Fruit fly (Drosophila melanogaster): ENCODE measurements around the gene CG32536.

CG32536 gene

dm6 chrX:19243379-19243834, 33.3 kb downstream of the CG32536 start, which contains the start of gene CG7889 (continued):
- TF ChIP-seq pb (GFP tag; optimal IDR thresholded peaks at IDR 0.05) = no peak
- peak; percentile 16 for TF ChIP-seq CG12769 (tag; optimal IDR thresholded peaks at IDR 0.05)
- no peak for TF ChIP-seq CG8359 (GFP tag; optimal IDR thresholded peaks at IDR 0.05; ENCODE audit: borderline replicate concordance)
- no peak for TF ChIP-seq peb (GFP tag; IDR thresholded peaks at IDR 0.05)
- no peak for TF ChIP-seq CG7271 (tag; optimal IDR thresholded peaks at IDR 0.05)
- TF ChIP-seq org-1 (GFP tag; optimal IDR thresholded peaks at IDR 0.05) = no peak
- TF ChIP-seq Trl (optimal IDR thresholded peaks at IDR 0.05) = no peak
- no peak for TF ChIP-seq Trl (GFP tag; optimal IDR thresholded peaks at IDR 0.05)
- TF ChIP-seq CG10431 (GFP tag; optimal IDR thresholded peaks at IDR 0.05) = no peak
- TF ChIP-seq bbx (GFP tag; IDR thresholded peaks at IDR 0.05; ENCODE audit: partially characterized antibody) = no peak
- no peak for TF ChIP-seq onecut (GFP tag; IDR thresholded peaks at IDR 0.05)
- no peak for TF ChIP-seq CG5180 (GFP tag; optimal IDR thresholded peaks at IDR 0.05)
- TF ChIP-seq usp (GFP tag; optimal IDR thresholded peaks at IDR 0.05) = no peak
- TF ChIP-seq CTCF (GFP tag; optimal IDR thresholded peaks at IDR 0.05) = no peak
- no peak for TF ChIP-seq Lhr (GFP tag; optimal IDR thresholded peaks at IDR 0.05)
- no peak for TF ChIP-seq jigr1 (GFP tag; IDR thresholded peaks at IDR 0.05)
- no peak for TF ChIP-seq CG4282 (GFP tag; optimal IDR thresholded peaks at IDR 0.05)
- TF ChIP-seq CG17612 (GFP tag; IDR thresholded peaks at IDR 0.05) = no peak
- no peak for TF ChIP-seq CG17568 (GFP tag; optimal IDR thresholded peaks at IDR 0.05)
- peak; percentile 9 for TF ChIP-seq CG6765 (GFP tag; optimal IDR thresholded peaks at IDR 0.05)
- TF ChIP-seq her (GFP tag; optimal IDR thresholded peaks at IDR 0.05) = no peak
- 0 out of 2 replicates have a peak, but pooled peaks have one; percentile 14 for TF ChIP-seq ap (GFP tag; IDR thresholded peaks at IDR 0.05)
- peak; percentile 61 for TF ChIP-seq CG2678 (tag; optimal IDR thresholded peaks at IDR 0.05)
- no peak for TF ChIP-seq CG2875 (GFP tag; optimal IDR thresholded peaks at IDR 0.05)
- no peak for TF ChIP-seq cato (GFP tag; optimal IDR thresholded peaks at IDR 0.05; ENCODE audit: borderline replicate concordance)
- 0 out of 2 replicates have a peak, but pooled peaks have one; percentile 18 for TF ChIP-seq E2f1 (GFP tag; IDR thresholded peaks at IDR 0.05)
- TF ChIP-seq so (GFP tag; IDR thresholded peaks at IDR 0.05) = no peak
- TF ChIP-seq HmgZ (tag; optimal IDR thresholded peaks at IDR 0.05) = peak; percentile 12
- TF ChIP-seq CG12391 (tag; optimal IDR thresholded peaks at IDR 0.05) = peak; percentile 11
- no peak for TF ChIP-seq Nf-YB (GFP tag; optimal IDR thresholded peaks at IDR 0.05)
- peak; percentile 42; the same call in 1 of the 2 replicates for TF ChIP-seq CG31441 (GFP tag; IDR thresholded peaks at IDR 0.05)
- TF ChIP-seq trh (GFP tag; optimal IDR thresholded peaks at IDR 0.05) = no peak
- TF ChIP-seq Opbp (GFP tag; IDR thresholded peaks at IDR 0.05; ENCODE audit: partially characterized antibody) = no peak
- no peak for TF ChIP-seq en (GFP tag; optimal IDR thresholded peaks at IDR 0.05)
- TF ChIP-seq CG7556 (GFP tag; optimal IDR thresholded peaks at IDR 0.05) = no peak
- no peak for TF ChIP-seq Hr51 (GFP tag; optimal IDR thresholded peaks at IDR 0.05)
- TF ChIP-seq CG10979 (tag; optimal IDR thresholded peaks at IDR 0.05) = peak; percentile 10
- TF ChIP-seq CG3065 (GFP tag; optimal IDR thresholded peaks at IDR 0.05) = no peak
- no peak for TF ChIP-seq tup (GFP tag; optimal IDR thresholded peaks at IDR 0.05)
- TF ChIP-seq CG34376 (GFP tag; optimal IDR thresholded peaks at IDR 0.05) = no peak
- no peak for TF ChIP-seq pan (optimal IDR thresholded peaks at IDR 0.05)
- TF ChIP-seq pan (GFP tag; optimal IDR thresholded peaks at IDR 0.05 in 1 of 2, IDR thresholded peaks at IDR 0.05 in 1 of 2) = no peak
- peak; percentile 18 for TF ChIP-seq CG10147 (GFP tag; optimal IDR thresholded peaks at IDR 0.05)
- no peak for TF ChIP-seq inv (GFP tag; IDR thresholded peaks at IDR 0.05; ENCODE audit: partially characterized antibody)
- TF ChIP-seq Fer2 (tag; optimal IDR thresholded peaks at IDR 0.05) = no peak
- TF ChIP-seq CG12219 (GFP tag; optimal IDR thresholded peaks at IDR 0.05) = no peak
- TF ChIP-seq CG9932 (GFP tag; IDR thresholded peaks at IDR 0.05) = peak; percentile 28; the same call in 1 of the 2 replicates
- peak; percentile 3 for TF ChIP-seq Sry-δ (GFP tag; optimal IDR thresholded peaks at IDR 0.05)
- no peak for TF ChIP-seq CG9437 (GFP tag; optimal IDR thresholded peaks at IDR 0.05)
- TF ChIP-seq CG7357 (GFP tag; IDR thresholded peaks at IDR 0.05) = no peak
- no peak for TF ChIP-seq gro (GFP tag; optimal IDR thresholded peaks at IDR 0.05)
- no peak for TF ChIP-seq ERR (GFP tag; optimal IDR thresholded peaks at IDR 0.05)

Measured in whole organism, embryonic.